Worm (Caenorhabditis elegans): ENCODE results near the gene cutl-18.

cutl-18 gene

DNA sequence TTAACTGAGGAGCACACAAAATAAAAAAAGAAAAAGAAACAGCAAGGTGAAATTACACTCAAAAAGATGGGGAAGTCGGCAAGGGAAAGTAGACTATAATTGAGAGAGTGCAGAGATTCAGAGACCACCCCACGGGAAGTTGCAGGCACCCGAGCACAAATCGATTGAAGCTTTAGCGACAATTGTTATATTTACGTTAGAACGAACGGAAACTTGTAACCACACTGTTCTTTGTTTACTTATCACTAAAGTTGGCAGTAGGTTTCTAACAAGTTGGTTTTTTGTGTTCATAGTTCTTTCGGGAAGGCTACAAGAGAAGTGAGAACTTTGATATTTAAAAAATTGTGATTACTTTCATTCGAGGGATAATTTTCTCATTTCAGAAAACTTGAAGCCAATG, 5.0 kb upstream of the cutl-18 start, which contains the start of gene F47G9.4:
Gene F47G9.4 (minus strand): TSS at position 98 of the 400 bp plus-strand sequence.
- TF ChIP-seq unc-62 (GFP tag; optimal IDR thresholded peaks at IDR 0.05): no peak

DNA sequence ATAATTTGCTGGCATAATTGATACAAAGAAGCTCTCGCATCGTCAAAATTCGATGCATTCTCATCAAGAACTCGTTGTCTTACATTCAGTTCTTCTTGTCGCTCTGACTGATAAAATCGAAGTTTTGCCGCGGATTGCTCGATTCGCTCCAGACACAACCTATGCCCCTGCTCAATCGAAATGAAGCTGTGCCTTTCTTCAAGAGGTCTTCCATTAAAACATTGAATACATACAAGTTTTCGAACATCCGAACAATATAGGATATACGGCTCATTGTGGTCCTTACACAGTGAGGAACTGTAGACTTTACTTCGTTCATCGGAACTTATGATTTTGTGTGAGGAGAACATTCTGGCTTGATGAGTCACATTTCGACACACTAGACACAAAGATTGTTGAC, 4.2 kb upstream of the cutl-18 start:
- TF ChIP-seq unc-62 (GFP tag; optimal IDR thresholded peaks at IDR 0.05): no peak

DNA sequence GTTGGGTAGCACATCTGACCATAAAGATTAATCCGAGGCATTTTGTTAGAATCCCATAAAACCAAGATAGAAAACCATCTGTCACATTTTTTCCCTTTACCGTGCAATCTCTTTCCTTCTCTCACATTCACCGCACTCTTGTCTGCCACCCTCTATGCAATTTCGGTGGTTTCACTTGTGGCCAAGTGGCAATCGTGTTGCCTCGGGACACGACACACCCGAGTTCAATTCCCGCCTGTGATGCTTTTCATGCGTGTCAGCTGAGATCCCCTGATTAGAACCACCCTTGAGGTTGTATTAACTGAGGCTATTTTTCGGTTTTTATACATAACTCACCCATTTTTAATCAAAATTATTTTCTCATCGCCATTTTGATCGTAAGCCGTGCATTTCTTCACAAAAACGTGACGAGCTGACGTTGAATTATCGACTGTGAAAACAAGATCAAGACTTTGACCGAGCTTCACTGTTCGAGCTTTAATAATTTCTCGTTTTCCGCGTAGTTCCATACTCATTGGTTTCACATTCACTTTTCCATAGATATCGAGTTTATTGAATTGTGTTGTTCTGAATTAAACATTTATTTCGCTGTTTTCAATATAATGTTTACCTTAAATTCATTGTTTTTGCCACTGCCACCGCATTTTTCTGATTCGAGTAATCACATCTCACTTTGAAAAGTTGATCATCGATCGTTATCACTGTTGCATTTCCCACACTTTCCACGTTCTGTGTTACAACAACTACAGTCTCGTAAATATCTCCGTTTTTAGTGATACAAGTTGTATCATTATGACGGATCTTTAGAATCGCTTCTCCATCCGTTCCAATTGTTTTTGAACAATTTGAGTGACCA, 2.4 kb downstream of the cutl-18 start:
- TF ChIP-seq unc-62 (GFP tag; optimal IDR thresholded peaks at IDR 0.05): no peak

DNA sequence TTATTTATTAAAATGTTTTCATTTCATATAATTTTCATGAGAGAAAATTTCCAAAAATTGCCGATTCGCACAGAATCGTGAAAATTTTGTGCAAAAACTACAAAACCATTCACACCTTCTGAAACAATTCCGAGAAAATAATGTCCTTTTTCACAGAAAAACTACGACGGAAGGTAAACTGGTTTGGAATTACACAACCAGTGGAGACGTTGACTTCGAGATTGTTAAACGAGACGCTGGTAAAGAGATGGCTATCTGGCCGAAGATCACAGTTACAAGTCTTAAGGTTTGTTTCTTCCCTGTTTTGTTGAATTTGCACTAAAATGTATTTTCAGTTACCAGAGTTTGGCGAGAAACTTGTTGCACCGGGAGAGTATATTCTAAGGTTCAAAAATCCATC, 3.8 kb downstream of the cutl-18 start:
- no peak for TF ChIP-seq unc-62 (GFP tag; optimal IDR thresholded peaks at IDR 0.05)

DNA sequence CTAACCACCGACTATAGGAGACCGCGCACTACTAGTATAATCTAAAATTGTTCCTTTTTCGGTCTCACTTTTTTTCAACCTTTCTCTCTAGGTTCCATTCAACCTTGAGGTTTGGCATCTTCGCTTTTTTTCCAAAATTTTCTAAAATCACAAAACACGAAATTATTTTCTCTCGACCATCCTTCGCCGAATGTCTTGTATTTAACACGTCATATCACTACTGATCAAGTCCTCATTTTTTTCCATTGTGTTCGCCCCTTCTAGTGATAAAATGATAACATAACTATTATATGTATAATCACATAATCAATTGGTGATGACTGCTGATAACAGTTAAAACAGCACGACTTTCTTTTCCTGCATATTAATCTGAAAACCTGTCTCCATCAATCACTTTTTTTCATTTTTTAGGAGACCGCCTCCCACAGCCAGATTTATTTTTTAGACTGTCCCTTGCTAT, 5.7 kb downstream of the cutl-18 start, which contains the start of gene T03F7.7:
Gene T03F7.7 (plus strand): TSS at position 410 of the 460 bp plus-strand sequence.
- no peak for TF ChIP-seq unc-62 (GFP tag; optimal IDR thresholded peaks at IDR 0.05)

DNA sequence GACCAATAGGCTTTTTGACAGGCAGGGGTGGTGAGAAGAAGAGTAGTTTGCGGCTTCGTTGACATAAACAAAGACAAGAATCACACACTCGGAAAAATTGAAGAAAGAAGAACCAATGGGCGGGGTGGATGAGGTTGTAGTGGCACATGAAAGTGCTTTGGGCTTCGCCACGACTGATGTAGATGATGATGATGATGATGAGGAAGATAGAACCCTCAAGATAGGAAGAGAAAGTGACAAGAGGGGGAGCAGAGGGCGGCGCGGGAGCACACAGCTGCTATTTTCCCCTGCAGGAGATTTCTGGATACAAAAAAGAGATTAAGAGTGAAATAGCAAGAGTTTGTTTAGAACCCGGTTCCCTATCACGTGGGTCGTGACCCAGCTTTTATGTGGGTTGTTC, 7.8 kb downstream of the cutl-18 start:
- TF ChIP-seq unc-62 (GFP tag; optimal IDR thresholded peaks at IDR 0.05): no peak

DNA sequence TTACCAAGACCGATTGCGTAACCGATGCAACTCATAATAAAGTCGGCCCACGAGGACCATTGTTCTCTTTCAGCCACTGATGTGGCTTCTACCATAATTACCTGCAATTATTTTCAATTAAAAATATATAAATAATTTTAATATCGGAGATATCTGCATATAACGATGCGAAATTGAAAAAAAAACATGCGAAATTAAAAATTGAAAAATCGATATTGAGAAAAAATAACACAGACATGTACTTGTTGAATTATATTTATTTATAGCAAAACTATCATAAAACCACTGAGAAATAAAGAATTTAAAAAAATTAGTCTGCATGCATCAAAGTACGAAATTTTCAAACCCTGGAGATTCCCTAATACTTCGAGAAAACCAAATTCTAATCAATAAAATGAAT, 8.4 kb downstream of the cutl-18 start, which contains the start of gene snf-11:
Gene snf-11 (minus strand): TSS at position 101 of the 400 bp plus-strand sequence.
- TF ChIP-seq unc-62 (GFP tag; optimal IDR thresholded peaks at IDR 0.05): no peak

DNA sequence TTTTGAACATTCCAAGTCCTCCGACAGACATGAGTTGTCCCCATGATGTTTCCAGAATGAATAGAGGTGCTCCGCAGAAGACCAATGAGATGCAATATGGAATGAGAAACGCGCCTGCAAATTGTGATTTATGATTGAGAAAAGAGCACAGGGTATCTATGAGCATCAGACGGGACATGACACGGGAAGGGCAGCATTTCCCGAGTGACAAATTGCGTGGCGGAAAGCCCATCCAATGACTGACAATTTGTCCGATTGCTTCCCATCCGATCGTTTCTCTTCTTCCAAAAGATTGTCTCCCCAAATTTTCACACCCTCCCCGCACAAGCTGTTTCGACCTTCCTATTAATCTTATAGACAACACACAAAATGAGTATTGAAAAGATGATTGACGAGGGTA, 8.9 kb downstream of the cutl-18 start:
- TF ChIP-seq unc-62 (GFP tag; optimal IDR thresholded peaks at IDR 0.05): no peak

DNA sequence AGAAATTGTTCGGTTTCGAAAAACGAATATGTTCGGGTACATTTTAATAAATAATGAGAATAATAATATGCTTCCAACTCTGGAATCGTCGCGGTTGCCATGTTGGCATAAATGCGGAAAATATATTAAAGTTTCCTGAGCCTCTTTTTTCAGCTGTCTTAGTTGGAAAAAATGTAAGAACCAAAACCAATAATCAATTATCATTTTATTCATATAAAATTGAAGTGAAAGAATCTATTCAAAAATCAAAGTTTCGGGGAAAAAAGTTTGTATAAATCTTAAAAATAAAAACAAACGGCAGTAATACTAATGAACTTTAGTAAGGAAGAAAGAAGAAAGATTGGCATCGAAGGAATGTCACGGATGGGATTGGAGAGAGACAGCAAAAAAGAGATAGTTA, 11.8 kb downstream of the cutl-18 start, which contains the start of gene srh-45:
Gene srh-45 (minus strand): TSS at position 101 of the 400 bp plus-strand sequence.
- no peak for TF ChIP-seq unc-62 (GFP tag; optimal IDR thresholded peaks at IDR 0.05)

DNA sequence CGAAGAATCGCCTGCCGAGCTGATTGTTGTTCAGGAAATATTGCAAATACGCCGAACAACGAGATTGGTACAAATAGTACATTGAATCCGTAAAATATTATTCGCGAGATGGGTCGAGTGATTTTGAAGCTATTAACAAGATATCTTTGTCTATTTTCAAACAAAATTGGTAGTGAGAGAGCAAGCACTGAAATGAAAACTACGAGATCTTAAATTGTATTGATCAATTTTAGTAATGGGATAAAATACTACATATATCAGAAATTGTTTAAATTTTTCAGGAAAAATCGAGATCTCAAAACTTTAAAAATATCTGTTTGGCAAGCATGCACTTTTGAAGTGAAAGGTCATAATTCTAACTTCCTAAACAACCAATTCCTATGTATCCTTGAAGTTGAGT, 12.5 kb downstream of the cutl-18 start:
- no peak for TF ChIP-seq unc-62 (GFP tag; optimal IDR thresholded peaks at IDR 0.05)

DNA sequence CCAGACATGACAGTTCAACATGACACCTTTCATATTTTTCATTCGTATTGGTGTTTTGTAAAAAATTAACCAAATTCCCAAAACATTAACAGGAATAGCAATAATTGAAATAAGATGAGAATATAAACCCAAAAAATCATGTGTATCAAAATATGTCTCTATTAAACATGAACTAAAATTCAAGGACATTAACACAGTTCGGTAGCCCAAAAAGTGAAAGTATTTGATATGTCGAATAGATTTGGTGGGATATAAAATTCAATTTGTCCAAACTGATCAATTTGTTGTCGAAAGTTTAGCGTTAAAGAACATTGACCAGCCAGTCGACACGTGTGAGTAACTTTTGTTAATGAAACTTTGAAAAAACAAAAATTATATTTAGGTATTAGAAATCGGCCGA, 14.0 kb downstream of the cutl-18 start, which contains the start of gene srh-46:
Gene srh-46 (minus strand): TSS at position 189 of the 400 bp plus-strand sequence.
- no peak for TF ChIP-seq unc-62 (GFP tag; optimal IDR thresholded peaks at IDR 0.05)

DNA sequence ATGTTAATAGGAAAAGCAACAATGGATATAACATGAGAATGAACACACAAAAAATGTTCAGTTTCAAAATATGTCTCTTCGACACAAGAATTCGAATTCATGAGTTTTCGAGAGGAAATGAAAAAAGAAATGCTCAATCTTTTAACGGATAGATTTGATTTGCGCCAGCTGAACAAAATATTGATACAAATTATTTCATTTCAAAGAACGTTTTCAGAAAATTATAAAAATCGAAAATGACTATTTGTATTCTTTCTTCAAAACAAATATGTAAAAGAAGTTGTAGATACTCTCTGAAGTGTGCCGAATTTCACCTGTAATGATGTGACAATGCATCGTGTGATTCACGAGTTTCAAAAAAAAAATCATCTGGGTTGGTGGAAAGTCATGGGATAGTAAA, 16.2 kb downstream of the cutl-18 start, which contains the start of gene srh-47:
Gene srh-47 (minus strand): TSS at position 101 of the 400 bp plus-strand sequence.
- TF ChIP-seq unc-62 (GFP tag; optimal IDR thresholded peaks at IDR 0.05): no peak

DNA sequence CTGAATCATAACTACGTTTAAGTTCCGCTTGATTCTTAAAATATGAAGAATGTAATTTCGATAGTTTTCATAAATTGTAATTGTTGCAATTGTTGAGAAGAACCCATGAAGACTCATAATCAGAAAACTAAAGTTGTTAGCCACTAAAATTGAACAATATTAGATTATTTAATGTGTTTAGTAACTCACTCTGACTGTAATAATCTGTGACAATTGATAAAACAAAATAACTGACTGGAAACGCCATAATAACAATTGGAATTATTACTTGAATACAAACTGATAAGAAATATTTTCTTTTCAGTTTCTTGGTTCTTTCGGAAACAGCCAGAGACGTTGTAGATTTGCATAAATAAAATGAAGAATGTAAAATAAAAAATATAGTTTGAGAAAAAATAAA, 17.3 kb downstream of the cutl-18 start:
- TF ChIP-seq unc-62 (GFP tag; optimal IDR thresholded peaks at IDR 0.05): no peak

DNA sequence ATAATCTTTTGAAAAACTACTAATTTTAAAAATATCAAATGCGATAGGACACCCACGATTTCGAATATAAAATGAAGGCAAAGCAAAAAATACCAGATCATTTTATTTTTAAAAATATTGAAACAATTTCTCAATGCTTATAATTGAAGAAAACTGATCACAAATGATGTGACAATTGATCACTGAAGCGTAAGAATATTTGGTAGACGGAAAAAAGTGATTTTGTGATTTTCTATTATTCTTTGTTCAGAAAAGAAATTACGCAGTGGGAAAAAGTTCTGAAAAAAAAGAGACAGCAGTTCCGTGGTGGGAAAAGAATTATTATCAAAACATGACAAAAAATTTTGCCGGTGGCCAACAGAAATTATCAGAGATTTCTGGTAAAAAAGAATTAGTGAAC, 18.1 kb downstream of the cutl-18 start, which contains the start of gene T03F7.5:
Gene T03F7.5 (minus strand): TSS at position 101 of the 400 bp plus-strand sequence.
- no peak for TF ChIP-seq unc-62 (GFP tag; optimal IDR thresholded peaks at IDR 0.05)

DNA sequence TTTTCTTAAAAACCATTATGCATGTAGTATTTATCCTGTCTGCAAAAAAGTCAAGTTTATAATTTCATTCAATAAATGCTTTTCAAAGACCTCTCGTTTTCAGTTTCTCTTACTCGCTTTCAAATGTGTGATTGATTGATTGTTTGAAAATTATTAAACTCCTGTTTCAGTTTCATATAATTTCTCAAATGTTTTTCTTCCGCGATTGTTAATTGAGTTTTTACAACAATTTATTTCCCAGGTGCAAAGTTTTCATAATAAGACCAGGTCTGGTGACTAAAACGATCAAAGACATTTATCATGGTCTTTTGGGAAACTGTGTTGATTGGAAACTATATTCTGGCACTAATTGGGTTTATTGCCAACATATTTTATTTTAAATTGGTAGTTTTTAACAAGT, 22.3 kb downstream of the cutl-18 start, which contains the start of gene T03F7.6:
Gene T03F7.6 (plus strand): TSS at position 301 of the 400 bp plus-strand sequence.
- no peak for TF ChIP-seq unc-62 (GFP tag; optimal IDR thresholded peaks at IDR 0.05)

DNA sequence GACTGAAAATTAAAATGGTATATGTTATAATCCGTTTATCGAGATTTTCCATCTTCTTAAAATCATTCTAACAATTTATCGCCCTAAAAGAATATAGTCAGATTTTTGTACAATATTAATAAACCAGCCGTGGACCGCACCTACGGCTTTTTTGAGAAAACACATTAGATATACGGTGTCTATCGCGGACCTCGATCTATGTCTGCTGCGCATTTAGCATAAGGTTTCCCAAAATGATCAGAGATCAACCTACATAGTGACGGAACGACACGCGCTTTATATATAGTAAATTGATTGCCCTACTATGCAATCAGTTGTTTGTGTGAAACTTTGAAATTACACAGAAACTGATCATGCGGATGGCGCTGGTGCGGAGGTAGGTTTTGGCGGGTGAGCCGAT, 24.0 kb downstream of the cutl-18 start:
- TF ChIP-seq unc-62 (GFP tag; optimal IDR thresholded peaks at IDR 0.05): no peak

DNA sequence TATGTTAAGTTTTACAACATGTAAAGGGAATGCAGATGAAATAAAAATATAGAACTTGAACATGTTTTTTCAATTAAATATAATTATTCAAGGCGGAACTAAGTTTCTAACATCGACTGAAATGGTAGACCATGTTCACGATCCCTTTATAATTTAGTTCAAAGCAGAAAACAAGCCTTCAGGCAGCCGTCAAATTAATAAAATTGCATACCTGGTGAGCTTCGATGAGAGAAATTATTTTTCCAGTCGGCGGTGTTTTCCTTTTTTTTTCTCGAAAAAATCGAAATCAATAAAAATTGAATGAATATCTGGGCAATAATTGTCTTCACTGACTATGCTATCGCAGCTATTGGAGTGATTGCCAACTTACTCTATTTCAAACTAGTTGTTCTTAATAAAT, 25.8 kb downstream of the cutl-18 start, which contains the start of gene C03E10.1:
Gene C03E10.1 (plus strand): TSS at position 301 of the 400 bp plus-strand sequence.
- TF ChIP-seq unc-62 (GFP tag; optimal IDR thresholded peaks at IDR 0.05): no peak

All from whole organism, dauer.